Fruit fly (Drosophila melanogaster): ENCODE results near the gene SLC5A11.

Gene SLC5A11

dm6 chr2L:8168075-8168474, 36.9 kb downstream of the SLC5A11 start:
- TF ChIP-seq CG8478 (optimal IDR thresholded peaks at IDR 0.05) (no peak), CTCF (optimal IDR thresholded peaks at IDR 0.05) (no peak)

dm6 chr2L:8165800-8166576, 38.9 kb downstream of the SLC5A11 start:
- TF ChIP-seq CG8478 (optimal IDR thresholded peaks at IDR 0.05) (no peak), CTCF (optimal IDR thresholded peaks at IDR 0.05) (no peak)

dm6 chr2L:8164219-8164618, 40.7 kb downstream of the SLC5A11 start:
- TF ChIP-seq CTCF (optimal IDR thresholded peaks at IDR 0.05) (no peak), CG8478 (optimal IDR thresholded peaks at IDR 0.05) (no peak)

- TF ChIP-seq CTCF (optimal IDR thresholded peaks at IDR 0.05) = no peak
- no peak for TF ChIP-seq CG8478 (optimal IDR thresholded peaks at IDR 0.05)
Observed at dm6 chr2L:8163588-8164166, 41.3 kb downstream of the SLC5A11 start.

- no peak for TF ChIP-seq CG8478 (optimal IDR thresholded peaks at IDR 0.05)
- no peak for TF ChIP-seq CTCF (optimal IDR thresholded peaks at IDR 0.05)
Observed at dm6 chr2L:8163025-8163351, 41.9 kb downstream of the SLC5A11 start, which contains the start of gene Piezo. TSS of gene Piezo (plus strand) at chr2L:8163073.

- TF ChIP-seq CTCF (optimal IDR thresholded peaks at IDR 0.05) (no peak), CG8478 (optimal IDR thresholded peaks at IDR 0.05) (no peak)
Observed at dm6 chr2L:8162307-8163024, 42.5 kb downstream of the SLC5A11 start, which contains the start of gene Acbp1. TSS of gene Acbp1 (minus strand) at chr2L:8162452.

- TF ChIP-seq CG8478 (optimal IDR thresholded peaks at IDR 0.05) (no peak), CTCF (optimal IDR thresholded peaks at IDR 0.05) (no peak)
Observed at dm6 chr2L:8161994-8162306, 43.0 kb downstream of the SLC5A11 start.

- TF ChIP-seq CG8478 (optimal IDR thresholded peaks at IDR 0.05) (no peak), CTCF (optimal IDR thresholded peaks at IDR 0.05) (no peak)
Observed at dm6 chr2L:8159498-8159897, 45.4 kb downstream of the SLC5A11 start, which contains the start of the genes PAPLA1 and Rbsn-5. TSS of gene PAPLA1 (minus strand) at chr2L:8159638. TSS of gene Rbsn-5 (plus strand) at chr2L:8159832.

dm6 chr2L:8157166-8157565, 47.8 kb downstream of the SLC5A11 start:
- TF ChIP-seq CG8478 (optimal IDR thresholded peaks at IDR 0.05) (no peak), CTCF (optimal IDR thresholded peaks at IDR 0.05) (no peak)

- TF ChIP-seq CTCF (optimal IDR thresholded peaks at IDR 0.05) = no peak
- no peak for TF ChIP-seq CG8478 (optimal IDR thresholded peaks at IDR 0.05)
Observed at dm6 chr2L:8156682-8157081, 48.2 kb downstream of the SLC5A11 start.

Measured in S2 (cell line).